Worm (Caenorhabditis elegans): Measurements from ENCODE around the gene F38E9.6.

F38E9.6 gene

DNA sequence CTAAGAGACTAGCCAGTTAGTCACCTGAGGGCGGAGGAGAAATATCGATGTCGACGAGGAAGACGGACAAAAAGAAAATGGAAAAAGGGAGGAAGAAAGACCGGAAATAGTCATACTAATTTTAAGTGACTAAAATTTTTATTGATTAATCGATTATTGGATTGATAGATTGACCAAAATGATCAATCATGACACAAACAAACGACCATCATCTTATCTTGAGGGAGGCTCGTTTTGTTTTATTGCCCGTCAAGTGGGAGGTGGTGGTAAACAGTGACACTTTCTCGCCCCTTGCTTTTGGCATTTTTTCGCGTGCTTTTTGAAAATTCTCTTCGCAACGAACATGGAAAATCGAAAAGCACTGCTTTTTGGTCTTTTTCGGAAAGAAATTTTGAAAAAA, 27.4 kb upstream of the F38E9.6 start (continued):
- TF ChIP-seq sdz-38 (tag; optimal IDR thresholded peaks at IDR 0.05): no peak
- TF ChIP-seq ceh-40 (GFP tag; IDR thresholded peaks at IDR 0.05): no peak
- no peak for TF ChIP-seq mes-4 (tag; optimal IDR thresholded peaks at IDR 0.05)
- no peak for TF ChIP-seq B0035.1 (tag; optimal IDR thresholded peaks at IDR 0.05)
- TF ChIP-seq attf-5 (GFP tag; optimal IDR thresholded peaks at IDR 0.05): peak; percentile 2
- TF ChIP-seq ztf-26 (tag; optimal IDR thresholded peaks at IDR 0.05): peak; percentile 19
- no peak for TF ChIP-seq ZK185.1 (tag; optimal IDR thresholded peaks at IDR 0.05; ENCODE audit: poor library complexity, severe bottlenecking)
- TF ChIP-seq F10E7.11 (tag; optimal IDR thresholded peaks at IDR 0.05): no peak
- no peak for TF ChIP-seq cebp-2 (GFP tag; IDR thresholded peaks at IDR 0.05)
- TF ChIP-seq F39B2.1 (GFP tag; IDR thresholded peaks at IDR 0.05): no peak
- no peak for TF ChIP-seq egl-44 (GFP tag; IDR thresholded peaks at IDR 0.05)
- TF ChIP-seq xnd-1 (tag; optimal IDR thresholded peaks at IDR 0.05): no peak
- no peak for TF ChIP-seq let-607 (tag; optimal IDR thresholded peaks at IDR 0.05)
- peak; percentile 1 for TF ChIP-seq unc-62 (GFP tag; optimal IDR thresholded peaks at IDR 0.05)
- TF ChIP-seq hlh-26 (GFP tag; conservative IDR thresholded peaks at IDR 0.05): no peak
- no peak for TF ChIP-seq ceh-79 (tag; optimal IDR thresholded peaks at IDR 0.05)
- TF ChIP-seq K11D2.4 (GFP tag; IDR thresholded peaks at IDR 0.05): no peak
- no peak for TF ChIP-seq efl-1 (GFP tag; optimal IDR thresholded peaks at IDR 0.05)
- TF ChIP-seq ekl-4 (GFP tag; IDR thresholded peaks at IDR 0.05): no peak
- no peak for TF ChIP-seq snpc-4 (GFP tag; optimal IDR thresholded peaks at IDR 0.05)
- no peak for TF ChIP-seq snpc-4 (tag; optimal IDR thresholded peaks at IDR 0.05)
- TF ChIP-seq ccch-3 (GFP tag; optimal IDR thresholded peaks at IDR 0.05): no peak
- no peak for TF ChIP-seq rcor-1 (GFP tag; IDR thresholded peaks at IDR 0.05)
- no peak for TF ChIP-seq zfh-2 (GFP tag; conservative IDR thresholded peaks at IDR 0.05)
- TF ChIP-seq nfyb-1 (GFP tag; IDR thresholded peaks at IDR 0.05): no peak
- TF ChIP-seq unc-130 (GFP tag; optimal IDR thresholded peaks at IDR 0.05): no peak
- no peak for TF ChIP-seq bed-2 (GFP tag; IDR thresholded peaks at IDR 0.05)
- no peak for TF ChIP-seq T26A5.8 (tag; optimal IDR thresholded peaks at IDR 0.05)
- TF ChIP-seq tlf-1 (GFP tag; optimal IDR thresholded peaks at IDR 0.05): no peak
- no peak for TF ChIP-seq egl-18 (GFP tag; IDR thresholded peaks at IDR 0.05)
- 0 out of 2 replicates have a peak, but pooled peaks have one; percentile 23 for TF ChIP-seq B0336.3 (GFP tag; IDR thresholded peaks at IDR 0.05)
- no peak for TF ChIP-seq ztf-6 (GFP tag; IDR thresholded peaks at IDR 0.05)
- TF ChIP-seq tbx-9 (tag; optimal IDR thresholded peaks at IDR 0.05; ENCODE audit: borderline replicate concordance): no peak
- no peak for TF ChIP-seq ztf-28 (GFP tag; IDR thresholded peaks at IDR 0.05)
- no peak for TF ChIP-seq snpc-3.4 (tag; optimal IDR thresholded peaks at IDR 0.05)
- TF ChIP-seq hlh-12 (tag; optimal IDR thresholded peaks at IDR 0.05): no peak
- no peak for TF ChIP-seq lsl-1 (GFP tag; optimal IDR thresholded peaks at IDR 0.05)
- TF ChIP-seq dpl-1 (GFP tag; optimal IDR thresholded peaks at IDR 0.05): no peak
- no peak for TF ChIP-seq akir-1 (GFP tag; optimal IDR thresholded peaks at IDR 0.05)
- TF ChIP-seq madf-6 (GFP tag; IDR thresholded peaks at IDR 0.05): no peak
- TF ChIP-seq cebp-1 (GFP tag; IDR thresholded peaks at IDR 0.05): no peak
- TF ChIP-seq cebp-1 (tag; optimal IDR thresholded peaks at IDR 0.05): peak; percentile 22
- TF ChIP-seq ceh-58 (GFP tag; IDR thresholded peaks at IDR 0.05): no peak
- TF ChIP-seq lin-26 (GFP tag; IDR thresholded peaks at IDR 0.05): no peak
- no peak for TF ChIP-seq hmg-1.2 (GFP tag; IDR thresholded peaks at IDR 0.05)
- no peak for TF ChIP-seq atf-7 (tag; optimal IDR thresholded peaks at IDR 0.05)
- no peak for TF ChIP-seq somi-1 (GFP tag; optimal IDR thresholded peaks at IDR 0.05)
- 0 out of 2 replicates have a peak, but pooled peaks have one; percentile 22 for TF ChIP-seq dox-1 (GFP tag; IDR thresholded peaks at IDR 0.05)
- TF ChIP-seq mxl-1 (tag; optimal IDR thresholded peaks at IDR 0.05): no peak
- no peak for TF ChIP-seq lin-35 (GFP tag; optimal IDR thresholded peaks at IDR 0.05)
- TF ChIP-seq C17E4.6 (GFP tag; IDR thresholded peaks at IDR 0.05): no peak
